Fruit fly (Drosophila melanogaster) Kc167 (cell line): ENCODE measurements around the gene PolQ.

Source experiments
- Myc ChIP-seq: fragments of >200 bp; optimal IDR thresholded peaks from 2 replicates; lab custom pipeline; 2017; ENCODE audit warnings: missing external identifiers
- ttk ChIP-seq: sonication (Bioruptor generic); optimal IDR thresholded peaks from 2 replicates; lab custom pipeline; 2017; ENCODE audit warnings: missing external identifiers

DNA sequence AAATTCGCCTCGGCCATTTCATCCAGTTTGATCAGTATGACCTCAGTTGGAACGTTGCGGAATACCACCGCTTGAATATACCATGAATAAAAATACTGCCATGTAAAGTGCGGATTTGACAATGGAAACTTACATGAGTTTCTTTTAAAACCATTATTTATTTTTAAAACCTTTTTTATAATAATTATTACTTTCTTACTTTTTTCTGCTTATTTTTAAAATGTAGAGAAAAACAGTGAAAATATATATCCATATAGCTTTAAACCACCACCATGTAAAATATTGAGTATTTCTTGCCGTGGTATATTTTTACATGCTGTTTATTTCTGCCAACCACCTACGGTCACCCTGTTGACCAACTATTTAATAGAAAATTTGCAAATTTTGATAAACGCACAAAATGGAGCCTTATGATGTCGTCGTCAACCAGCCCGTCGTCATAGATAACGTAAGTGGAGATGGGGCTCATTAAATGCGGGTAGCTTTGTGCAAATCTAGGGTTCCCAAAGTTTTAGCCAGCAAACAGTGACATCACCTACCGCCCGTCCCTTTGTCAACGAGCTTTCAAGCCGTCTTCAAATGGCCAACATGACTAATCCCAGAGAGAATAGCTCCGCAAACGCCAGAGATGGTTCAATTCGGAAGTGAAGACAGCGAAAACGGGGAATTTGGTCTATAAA lies 20.5 kb downstream of the PolQ start, which contains the start of gene Arp1:
- TF ChIP-seq Myc (lab: Kevin White, UChicago) = no peak
- TF ChIP-seq ttk (lab: Kevin White, UChicago) = no peak
